Fruit fly (Drosophila melanogaster) whole organism, pupa: Measurements from ENCODE around the gene Wdr33.
A peak's percentile ranks its signal among the peaks of the same experiment; 100 is the strongest.

Experiments
- CG10348 ChIP-seq: fragments of 200-800 bp; sonication (Bioruptor generic); IDR thresholded peaks from 2 replicates; pipeline ENCODE4 v1.3.6; 2022; ENCODE audit warnings: missing biosample characterization, missing genetic modification characterization
- CG12605 ChIP-seq: fragments of 200-800 bp; sonication (Bioruptor generic); IDR thresholded peaks from 2 replicates; pipeline ENCODE4 v1.3.6; 2022; ENCODE audit warnings: missing biosample characterization, missing genetic modification characterization
- CG13204 ChIP-seq: fragments of 200-800 bp; sonication (Bioruptor generic); optimal IDR thresholded peaks from 2 replicates; lab custom pipeline; 2018; ENCODE audit warnings: missing biosample characterization, mild to moderate bottlenecking, missing genetic modification characterization, moderate library complexity
- CG14655 ChIP-seq: fragments of 200-800 bp; sonication (Bioruptor generic); optimal IDR thresholded peaks from 3 replicates; lab custom pipeline; 2017; ENCODE audit warnings: mild to moderate bottlenecking, missing biosample characterization, missing genetic modification reagents, missing genetic modification characterization
- CG15710 ChIP-seq: fragments of 200-800 bp; sonication (Bioruptor generic); optimal IDR thresholded peaks from 2 replicates; lab custom pipeline; 2018; ENCODE audit warnings: missing biosample characterization, mild to moderate bottlenecking, missing genetic modification characterization, moderate library complexity
- CG17806 ChIP-seq: fragments of 200-800 bp; sonication (Bioruptor generic); optimal IDR thresholded peaks from 2 replicates; lab custom pipeline; 2018; ENCODE audit warnings: missing biosample characterization, mild to moderate bottlenecking, missing genetic modification characterization, moderate library complexity
- CG32121 ChIP-seq: fragments of 200-800 bp; sonication (Bioruptor generic); IDR thresholded peaks from 2 replicates; pipeline ENCODE4 v1.3.6; 2022; ENCODE audit warnings: missing biosample characterization, missing genetic modification characterization
- CG34367 ChIP-seq: fragments of 200-800 bp; sonication (Bioruptor generic); optimal IDR thresholded peaks from 2 replicates; lab custom pipeline; 2018; ENCODE audit warnings: missing biosample characterization, mild to moderate bottlenecking, missing genetic modification characterization
- CG4496 ChIP-seq: fragments of 200-800 bp; sonication (Bioruptor generic); IDR thresholded peaks from 3 replicates; pipeline ENCODE4 v1.3.6; 2022; ENCODE audit warnings: missing biosample characterization, missing genetic modification characterization
- CG8159 ChIP-seq: fragments of 200-800 bp; sonication (Bioruptor generic); optimal IDR thresholded peaks from 3 replicates; lab custom pipeline; 2018; ENCODE audit warnings: missing biosample characterization, mild to moderate bottlenecking, missing genetic modification characterization, moderate library complexity
- CG8301 ChIP-seq: fragments of 200-800 bp; sonication (Bioruptor generic); optimal IDR thresholded peaks from 2 replicates; lab custom pipeline; 2018; ENCODE audit warnings: missing biosample characterization, mild to moderate bottlenecking, missing genetic modification characterization
- CG9948 ChIP-seq: fragments of 200-800 bp; sonication (Bioruptor generic); optimal IDR thresholded peaks from 2 replicates; lab custom pipeline; 2018; ENCODE audit warnings: missing biosample characterization, mild to moderate bottlenecking, missing genetic modification characterization, moderate library complexity
- D1 ChIP-seq: fragments of 200-800 bp; sonication (Bioruptor generic); optimal IDR thresholded peaks from 2 replicates; lab custom pipeline; 2018; ENCODE audit warnings: missing biosample characterization, mild to moderate bottlenecking, missing genetic modification characterization, moderate library complexity
- EcR ChIP-seq: fragments of 200-800 bp; sonication (Bioruptor generic); optimal IDR thresholded peaks from 3 replicates; lab custom pipeline; 2019; ENCODE audit warnings: missing biosample characterization, missing genetic modification characterization, mild to moderate bottlenecking, moderate library complexity, missing genetic modification reagents
- Ets98B ChIP-seq: fragments of 200-800 bp; sonication (Bioruptor generic); IDR thresholded peaks from 2 replicates; pipeline ENCODE4 v1.3.6; 2022; ENCODE audit warnings: missing biosample characterization, missing genetic modification characterization
- Pif1A ChIP-seq: fragments of 200-800 bp; sonication (Bioruptor generic); optimal IDR thresholded peaks from 3 replicates; lab custom pipeline; 2016; ENCODE audit warnings: missing biosample characterization, missing genetic modification characterization
- Pif1B ChIP-seq: fragments of 200-800 bp; sonication (Bioruptor generic); optimal IDR thresholded peaks from 3 replicates; lab custom pipeline; 2016; ENCODE audit warnings: missing biosample characterization, missing genetic modification characterization
- Snoo ChIP-seq: fragments of 200-800 bp; sonication (Bioruptor generic); optimal IDR thresholded peaks from 3 replicates; lab custom pipeline; 2017; ENCODE audit warnings: missing biosample characterization, mild to moderate bottlenecking, missing genetic modification characterization, inconsistent platforms
- fd96Ca ChIP-seq: fragments of 200-800 bp; sonication (Bioruptor generic); IDR thresholded peaks from 3 replicates; pipeline ENCODE4 v1.3.6; 2022; ENCODE audit warnings: missing biosample characterization, missing genetic modification characterization
- gl ChIP-seq: fragments of 200-800 bp; sonication (Bioruptor generic); optimal IDR thresholded peaks from 2 replicates; lab custom pipeline; 2018; ENCODE audit warnings: missing biosample characterization, mild to moderate bottlenecking, missing genetic modification characterization
- rn ChIP-seq: fragments of 200-800 bp; sonication (Bioruptor generic); IDR thresholded peaks from 2 replicates; pipeline ENCODE4 v1.3.6; 2022; ENCODE audit warnings: missing biosample characterization, missing genetic modification characterization

The Wdr33 gene

dm6 chr3R:5635524-5635923, 24.9 kb upstream of the Wdr33 start, which contains the start of gene CG31546:
Gene CG31546 (minus strand): TSS chr3R:5635624.
- TF ChIP-seq CG13204 (GFP tag; lab: Kevin White, UChicago) (no peak), CG32121 (GFP tag; lab: Robert Waterston, UW) (no peak), CG34367 (tag; lab: Kevin White, UChicago) (no peak), Ets98B (GFP tag; lab: Robert Waterston, UW) (no peak), CG14655 (GFP tag; lab: Kevin White, UChicago) (no peak), gl (no peak)

- TF ChIP-seq CG8301 (no peak), Ets98B (GFP tag; lab: Robert Waterston, UW) (no peak), rn (GFP tag; lab: Robert Waterston, UW) (no peak), CG14655 (GFP tag; lab: Kevin White, UChicago) (no peak), CG12605 (peak; percentile 12; the same call in 1 of the 2 replicates), Snoo (tag; lab: Kevin White, UChicago) (peak; percentile 27), CG15710 (tag; lab: Kevin White, UChicago) (peak; percentile 34), Pif1B (GFP tag; lab: Kevin White, UChicago) (no peak), CG4496 (no peak), EcR (GFP tag; lab: Kevin White, UChicago) (no peak), CG13204 (GFP tag; lab: Kevin White, UChicago) (no peak), fd96Ca (0 out of 3 replicates have a peak, but pooled peaks have one; percentile 6), CG17806 (tag; lab: Kevin White, UChicago) (peak; percentile 48), CG34367 (tag; lab: Kevin White, UChicago) (no peak), CG32121 (GFP tag; lab: Robert Waterston, UW) (no peak), CG9948 (tag; lab: Kevin White, UChicago) (no peak), gl (no peak), Pif1A (GFP tag; lab: Kevin White, UChicago) (no peak), D1 (tag; lab: Kevin White, UChicago) (no peak), CG10348 (GFP tag; lab: Robert Waterston, UW) (no peak), CG8159 (no peak)
- TF ChIP-seq, all 21 proteins: peak for 5
Observed at dm6 chr3R:5636519-5637430, 23.7 kb upstream of the Wdr33 start, which contains the start of the genes CG31548 and CG12170. Gene CG31548 (minus strand): TSS chr3R:5636852. Gene CG12170 (plus strand): TSS chr3R:5637234.

- peak; percentile 8 for TF ChIP-seq EcR (GFP tag; lab: Kevin White, UChicago)
- no peak for TF ChIP-seq CG15710 (tag; lab: Kevin White, UChicago)
Observed at dm6 chr3R:5643421-5643820, 17.0 kb upstream of the Wdr33 start.

dm6 chr3R:5647705-5648568, 12.5 kb upstream of the Wdr33 start:
- TF ChIP-seq CG14655 (GFP tag; lab: Kevin White, UChicago) (no peak), CG4496 (0 out of 3 replicates have a peak, but pooled peaks have one; percentile 21), CG17806 (tag; lab: Kevin White, UChicago) (no peak), Pif1A (GFP tag; lab: Kevin White, UChicago) (no peak), gl (no peak), CG32121 (GFP tag; lab: Robert Waterston, UW) (0 out of 2 replicates have a peak, but pooled peaks have one; percentile 41), EcR (GFP tag; lab: Kevin White, UChicago) (no peak)

dm6 chr3R:5648569-5649476, 11.6 kb upstream of the Wdr33 start, which contains the start of the genes MTA1-like and Sec23:
Gene MTA1-like (minus strand): TSS chr3R:5648738.
Gene Sec23 (plus strand): TSS chr3R:5649065.
- peak; percentile 43 for TF ChIP-seq Pif1A (GFP tag; lab: Kevin White, UChicago)
- TF ChIP-seq Snoo (tag; lab: Kevin White, UChicago), result peak; percentile 39
- TF ChIP-seq CG13204 (GFP tag; lab: Kevin White, UChicago), result no peak
- TF ChIP-seq CG32121 (GFP tag; lab: Robert Waterston, UW), result no peak
- TF ChIP-seq CG9948 (tag; lab: Kevin White, UChicago), result peak; percentile 33
- no peak for TF ChIP-seq D1 (tag; lab: Kevin White, UChicago)
- no peak for TF ChIP-seq CG14655 (GFP tag; lab: Kevin White, UChicago)
- TF ChIP-seq CG12605, result no peak
- peak; percentile 22 for TF ChIP-seq CG17806 (tag; lab: Kevin White, UChicago)
- no peak for TF ChIP-seq CG34367 (tag; lab: Kevin White, UChicago)
- TF ChIP-seq CG15710 (tag; lab: Kevin White, UChicago), result peak; percentile 44
- no peak for TF ChIP-seq rn (GFP tag; lab: Robert Waterston, UW)
- no peak for TF ChIP-seq CG10348 (GFP tag; lab: Robert Waterston, UW)
- no peak for TF ChIP-seq gl
- TF ChIP-seq fd96Ca, result peak; percentile 13; the same call in 2 of the 3 replicates
- TF ChIP-seq CG8159, result peak; percentile 63
- TF ChIP-seq CG8301, result peak; percentile 9
- TF ChIP-seq Pif1B (GFP tag; lab: Kevin White, UChicago), result peak; percentile 61
- peak; percentile 47; the same call in 1 of the 3 replicates for TF ChIP-seq CG4496
- TF ChIP-seq Ets98B (GFP tag; lab: Robert Waterston, UW), result no peak; the same call in 1 of the 2 replicates
- no peak for TF ChIP-seq EcR (GFP tag; lab: Kevin White, UChicago)
